Fruit fly (Drosophila melanogaster) whole organism, embryonic: Measurements from ENCODE around the gene phol.

Experiments used
- Abd-B ChIP-seq: fragments of 200-800 bp; sonication (Bioruptor generic); optimal IDR thresholded peaks from 2 replicates; lab custom pipeline; 2018; ENCODE audit warnings: missing biosample characterization, mild to moderate bottlenecking, missing genetic modification characterization, moderate library complexity
- CG10366 ChIP-seq: fragments of 200-800 bp; sonication (Bioruptor generic); IDR thresholded peaks from 2 replicates; pipeline ENCODE4 v1.3.6; 2022; ENCODE audit warnings: missing biosample characterization, missing genetic modification characterization
- CTCF ChIP-seq: fragments of 200-800 bp; sonication (Bioruptor generic); optimal IDR thresholded peaks from 2 replicates; lab custom pipeline; 2017; ENCODE audit warnings: missing biosample characterization, mild to moderate bottlenecking, missing genetic modification characterization, moderate library complexity
- Dbx ChIP-seq: fragments of 200-800 bp; sonication (Bioruptor generic); IDR thresholded peaks from 3 replicates; pipeline ENCODE4 v1.3.6; 2022; ENCODE audit warnings: missing biosample characterization, missing genetic modification characterization
- Ets97D ChIP-seq: fragments of 200-800 bp; sonication (Bioruptor generic); optimal IDR thresholded peaks from 3 replicates; lab custom pipeline; 2016; ENCODE audit warnings: missing biosample characterization, missing genetic modification characterization
- Hr3 ChIP-seq: fragments of 200-800 bp; sonication (Bioruptor generic); optimal IDR thresholded peaks from 3 replicates; lab custom pipeline; 2016; ENCODE audit warnings: missing biosample characterization, missing genetic modification characterization
- Hr39 ChIP-seq: fragments of >200 bp; optimal IDR thresholded peaks from 2 replicates; lab custom pipeline; 2017
- gsb-n ChIP-seq: fragments of 200-800 bp; sonication (Bioruptor generic); optimal IDR thresholded peaks from 3 replicates; lab custom pipeline; 2018; ENCODE audit warnings: missing biosample characterization, mild to moderate bottlenecking, missing genetic modification characterization
- insv ChIP-seq, 2 experiments: fragments of 200-800 bp; sonication (Bioruptor generic); optimal IDR thresholded peaks; 3 replicates each; lab custom pipeline; 2016 to 2018; ENCODE audit warnings: missing biosample characterization in 2 of 2, missing genetic modification characterization in 2 of 2
- nom ChIP-seq: fragments of 200-800 bp; sonication (Bioruptor generic); optimal IDR thresholded peaks from 2 replicates; lab custom pipeline; 2017; ENCODE audit warnings: missing biosample characterization, missing genetic modification characterization, mild to moderate bottlenecking, moderate library complexity, missing genetic modification reagents
- ranshi ChIP-seq: fragments of 200-800 bp; sonication (Bioruptor generic); IDR thresholded peaks from 2 replicates; pipeline ENCODE4 v1.3.6; 2022; ENCODE audit warnings: missing biosample characterization, missing genetic modification characterization
- toy ChIP-seq: fragments of 200-800 bp; sonication (Bioruptor generic); IDR thresholded peaks from 2 replicates; pipeline ENCODE4 v1.3.6; 2022; ENCODE audit warnings: missing biosample characterization, missing genetic modification characterization
- zfh1 ChIP-seq: fragments of 200-800 bp; sonication (Bioruptor generic); IDR thresholded peaks from 3 replicates; pipeline ENCODE4 v1.3.6; 2022; ENCODE audit warnings: missing biosample characterization, missing genetic modification characterization

DNA sequence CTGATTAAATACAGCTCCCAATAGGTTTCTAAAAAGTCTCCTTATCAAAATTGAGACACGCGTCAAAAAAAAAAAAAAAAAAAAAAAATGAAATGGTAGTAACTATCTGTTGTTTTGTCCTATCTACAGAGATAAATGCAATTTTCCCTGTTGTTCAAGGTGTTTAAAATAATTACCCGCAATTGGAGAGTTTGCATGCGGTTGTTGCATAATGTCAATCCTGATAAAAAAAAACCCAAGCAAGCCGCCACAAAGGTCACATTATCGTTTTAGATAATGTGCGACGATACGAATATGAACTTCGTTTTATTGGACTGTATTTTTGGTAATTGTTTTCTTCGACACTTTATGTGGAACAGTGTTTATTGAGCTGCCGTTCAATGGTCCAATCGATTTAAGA, 46.8 kb upstream of the phol start:
- TF ChIP-seq Hr39 (no peak), ranshi (GFP tag; lab: Robert Waterston, UW) (no peak), zfh1 (GFP tag; lab: Robert Waterston, UW) (no peak), gsb-n (tag; lab: Kevin White, UChicago) (no peak), Ets97D (GFP tag; lab: Kevin White, UChicago) (no peak), toy (no peak), Abd-B (no peak), nom (GFP tag; lab: Kevin White, UChicago) (no peak), Hr3 (no peak), Dbx (GFP tag; lab: Robert Waterston, UW) (no peak), CG10366 (GFP tag; lab: Robert Waterston, UW) (no peak), insv (GFP tag; optimal IDR thresholded peaks at IDR 0.05; lab: Kevin White, UChicago) (no peak), CTCF (GFP tag; lab: Kevin White, UChicago) (no peak)
